Worm (Caenorhabditis elegans): Measurements from ENCODE around the gene atat-2.

DNA sequence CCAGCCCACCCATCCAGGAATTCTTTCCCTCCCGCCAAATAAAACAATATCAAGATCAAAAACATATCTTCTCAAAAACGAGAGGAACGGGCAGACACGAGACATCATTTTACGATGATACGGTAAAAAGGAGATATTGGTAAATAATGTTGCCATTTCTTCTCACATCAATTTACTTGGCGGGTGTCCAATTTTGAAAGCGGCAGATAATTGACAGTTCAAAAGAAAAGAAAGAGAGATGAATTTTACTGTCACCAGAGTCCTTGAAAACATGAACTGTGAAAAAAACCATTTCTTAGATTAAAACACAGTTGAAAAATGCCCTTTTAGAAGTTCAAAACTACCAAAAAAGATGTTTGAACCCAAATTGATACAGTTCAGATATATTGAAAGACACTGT is 38.2 kb upstream of the atat-2 start:
- TF ChIP-seq flt-1 (GFP tag; IDR thresholded peaks at IDR 0.05) (no peak), ama-1 (optimal IDR thresholded peaks at IDR 0.05) (no peak)

Data from whole organism, early embryonic.